Fruit fly (Drosophila melanogaster) whole organism, embryonic: ENCODE measurements around the gene CG6055.

ENCODE experiments used
- ATbp ChIP-seq: fragments of 200-800 bp; sonication (Bioruptor generic); optimal IDR thresholded peaks from 2 replicates; lab custom pipeline; 2017; ENCODE audit warnings: missing biosample characterization, mild to moderate bottlenecking, missing genetic modification characterization, missing genetic modification reagents
- C15 ChIP-seq: fragments of 200-800 bp; sonication (Bioruptor generic); IDR thresholded peaks from 3 replicates; pipeline ENCODE4 v1.3.6; 2022; ENCODE audit warnings: missing biosample characterization, missing genetic modification characterization
- CG10274 ChIP-seq: fragments of 200-800 bp; sonication (Bioruptor generic); optimal IDR thresholded peaks from 3 replicates; lab custom pipeline; 2017; ENCODE audit warnings: missing biosample characterization, mild to moderate bottlenecking, missing genetic modification characterization
- CG10431 ChIP-seq: fragments of 200-800 bp; sonication (Bioruptor generic); optimal IDR thresholded peaks from 3 replicates; lab custom pipeline; 2018; ENCODE audit warnings: missing biosample characterization, mild to moderate bottlenecking, missing genetic modification characterization
- CG11504 ChIP-seq: fragments of 200-800 bp; sonication (Bioruptor generic); optimal IDR thresholded peaks from 3 replicates; lab custom pipeline; 2019; ENCODE audit warnings: missing biosample characterization, mild to moderate bottlenecking, missing genetic modification characterization, moderate library complexity
- CG14014 ChIP-seq: fragments of 200-800 bp; sonication (Bioruptor generic); IDR thresholded peaks from 2 replicates; pipeline ENCODE4 v1.3.6; 2022; ENCODE audit warnings: missing biosample characterization, missing genetic modification characterization
- CG14710 ChIP-seq: fragments of 200-800 bp; sonication (Bioruptor generic); optimal IDR thresholded peaks from 3 replicates; lab custom pipeline; 2019; ENCODE audit warnings: missing biosample characterization, mild to moderate bottlenecking, missing genetic modification characterization, moderate library complexity
- CG14965 ChIP-seq: fragments of 200-800 bp; sonication (Bioruptor generic); optimal IDR thresholded peaks from 2 replicates; lab custom pipeline; 2016; ENCODE audit warnings: missing biosample characterization, missing genetic modification characterization, borderline replicate concordance
- CG1529 ChIP-seq: fragments of 200-800 bp; sonication (Bioruptor generic); optimal IDR thresholded peaks from 3 replicates; lab custom pipeline; 2018; ENCODE audit warnings: missing biosample characterization, missing genetic modification characterization
- CG15601 ChIP-seq: fragments of 200-800 bp; sonication (Bioruptor generic); optimal IDR thresholded peaks from 3 replicates; lab custom pipeline; 2019; ENCODE audit warnings: missing biosample characterization, mild to moderate bottlenecking, missing genetic modification characterization, moderate library complexity
- CG18262 ChIP-seq: fragments of 200-800 bp; optimal IDR thresholded peaks from 3 replicates; lab custom pipeline; 2019; ENCODE audit warnings: missing biosample characterization, mild to moderate bottlenecking, missing genetic modification characterization, moderate library complexity
- CG2120 ChIP-seq: fragments of 200-800 bp; sonication (Bioruptor generic); optimal IDR thresholded peaks from 3 replicates; lab custom pipeline; 2016; ENCODE audit warnings: missing biosample characterization, missing genetic modification characterization
- CG2889 ChIP-seq: fragments of 200-800 bp; sonication (Bioruptor generic); IDR thresholded peaks from 3 replicates; pipeline ENCODE4 v1.3.6; 2022; ENCODE audit warnings: missing biosample characterization, missing genetic modification characterization
- CG31388 ChIP-seq: fragments of 200-800 bp; sonication (Bioruptor generic); optimal IDR thresholded peaks from 2 replicates; lab custom pipeline; 2016; ENCODE audit warnings: missing biosample characterization, missing genetic modification characterization
- CG3281 ChIP-seq: fragments of 200-800 bp; sonication (Bioruptor generic); optimal IDR thresholded peaks from 3 replicates; lab custom pipeline; 2017; ENCODE audit warnings: missing biosample characterization, mild to moderate bottlenecking, missing genetic modification characterization
- CG33213 ChIP-seq: fragments of 200-800 bp; sonication (Bioruptor generic); optimal IDR thresholded peaks from 3 replicates; lab custom pipeline; 2016; ENCODE audit warnings: missing biosample characterization, missing genetic modification characterization
- CG4328 ChIP-seq: fragments of 200-800 bp; sonication (Bioruptor generic); optimal IDR thresholded peaks from 3 replicates; lab custom pipeline; 2017; ENCODE audit warnings: missing biosample characterization, missing genetic modification reagents, missing genetic modification characterization
- CG4707 ChIP-seq: fragments of 200-800 bp; sonication (Bioruptor generic); optimal IDR thresholded peaks from 2 replicates; lab custom pipeline; 2018; ENCODE audit warnings: missing biosample characterization, mild to moderate bottlenecking, missing genetic modification characterization, moderate library complexity
- CG7928 ChIP-seq: fragments of 200-800 bp; sonication (Bioruptor generic); optimal IDR thresholded peaks from 2 replicates; lab custom pipeline; 2017; ENCODE audit warnings: missing biosample characterization, mild to moderate bottlenecking, missing genetic modification characterization
- CG8089 ChIP-seq: fragments of 200-800 bp; sonication (Bioruptor generic); optimal IDR thresholded peaks from 3 replicates; lab custom pipeline; 2016; ENCODE audit warnings: missing biosample characterization, missing genetic modification characterization
- CG8924 ChIP-seq: fragments of 200-800 bp; optimal IDR thresholded peaks from 3 replicates; lab custom pipeline; 2019; ENCODE audit warnings: missing biosample characterization, mild to moderate bottlenecking, missing genetic modification characterization, moderate library complexity
- CG9609 ChIP-seq: fragments of 200-800 bp; sonication (Bioruptor generic); optimal IDR thresholded peaks from 3 replicates; lab custom pipeline; 2016; ENCODE audit warnings: missing biosample characterization, missing genetic modification characterization
- Camta ChIP-seq: fragments of 200-800 bp; sonication (Bioruptor generic); optimal IDR thresholded peaks from 2 replicates; lab custom pipeline; 2016; ENCODE audit warnings: missing biosample characterization, missing genetic modification characterization
- CoRest ChIP-seq: fragments of 200-800 bp; sonication (Bioruptor generic); optimal IDR thresholded peaks from 3 replicates; lab custom pipeline; 2018; ENCODE audit warnings: missing biosample characterization, mild to moderate bottlenecking, missing genetic modification characterization, moderate library complexity
- Eip74EF ChIP-seq, 2 experiments: fragments of 200-800 bp in 1 of 2; fragments of >200 bp in 1 of 2; sonication (Bioruptor generic) in 1 of 2; optimal IDR thresholded peaks; 2 replicates each; lab custom pipeline; 2017 to 2019; ENCODE audit warnings: missing biosample characterization in 2 of 2, missing genetic modification characterization in 2 of 2, mild to moderate bottlenecking in 1 of 2, moderate library complexity in 1 of 2
- HHEX ChIP-seq: fragments of 200-800 bp; sonication (Bioruptor generic); optimal IDR thresholded peaks from 3 replicates; lab custom pipeline; 2017; ENCODE audit warnings: missing biosample characterization, mild to moderate bottlenecking, missing genetic modification characterization, missing genetic modification reagents
- Hmr ChIP-seq: fragments of 200-800 bp; sonication (Bioruptor generic); optimal IDR thresholded peaks from 3 replicates; lab custom pipeline; 2017; ENCODE audit warnings: mild to moderate bottlenecking, missing biosample characterization, missing genetic modification reagents, missing genetic modification characterization
- Hr39 ChIP-seq: fragments of >200 bp; optimal IDR thresholded peaks from 2 replicates; lab custom pipeline; 2017
- Max ChIP-seq: fragments of 200-800 bp; sonication (Bioruptor generic); optimal IDR thresholded peaks from 2 replicates; lab custom pipeline; 2016; ENCODE audit warnings: missing biosample characterization, mild to moderate bottlenecking, missing genetic modification characterization
- Meics ChIP-seq: fragments of 200-800 bp; sonication (Bioruptor generic); optimal IDR thresholded peaks from 2 replicates; lab custom pipeline; 2017; ENCODE audit warnings: missing biosample characterization, mild to moderate bottlenecking, missing genetic modification characterization
- Sox100B ChIP-seq: fragments of 200-800 bp; sonication (Bioruptor generic); optimal IDR thresholded peaks from 3 replicates; lab custom pipeline; 2018; ENCODE audit warnings: missing biosample characterization, mild to moderate bottlenecking, missing genetic modification characterization
- bab2 ChIP-seq: fragments of 200-800 bp; sonication (Bioruptor generic); optimal IDR thresholded peaks from 2 replicates; lab custom pipeline; 2016; ENCODE audit warnings: missing biosample characterization, missing genetic modification characterization
- btn ChIP-seq: fragments of 200-800 bp; sonication (Bioruptor generic); optimal IDR thresholded peaks from 2 replicates; lab custom pipeline; 2016; ENCODE audit warnings: missing biosample characterization, missing genetic modification characterization
- caup ChIP-seq: fragments of 200-800 bp; sonication (Bioruptor generic); optimal IDR thresholded peaks from 3 replicates; lab custom pipeline; 2017; ENCODE audit warnings: missing biosample characterization, mild to moderate bottlenecking, missing genetic modification characterization, moderate library complexity; ENCODE audit not compliant: severe bottlenecking
- dmrt99B ChIP-seq: fragments of 200-800 bp; sonication (Bioruptor generic); optimal IDR thresholded peaks from 2 replicates; lab custom pipeline; 2018; ENCODE audit warnings: missing biosample characterization, mild to moderate bottlenecking, missing genetic modification characterization, moderate library complexity
- ewg ChIP-seq: fragments of 200-800 bp; sonication (Bioruptor generic); optimal IDR thresholded peaks from 3 replicates; lab custom pipeline; 2017; ENCODE audit warnings: mild to moderate bottlenecking, missing biosample characterization, missing genetic modification reagents, missing genetic modification characterization
- fd96Cb ChIP-seq: fragments of 200-800 bp; sonication (Bioruptor generic); optimal IDR thresholded peaks from 2 replicates; lab custom pipeline; 2018; ENCODE audit warnings: missing biosample characterization, mild to moderate bottlenecking, missing genetic modification characterization, moderate library complexity
- fru ChIP-seq: fragments of >200 bp; optimal IDR thresholded peaks from 2 replicates; lab custom pipeline; 2017
- gem ChIP-seq: fragments of 200-800 bp; sonication (Bioruptor generic); optimal IDR thresholded peaks from 2 replicates; lab custom pipeline; 2019; ENCODE audit warnings: missing biosample characterization, mild to moderate bottlenecking, missing genetic modification characterization, moderate library complexity
- gsb ChIP-seq: fragments of 200-800 bp; sonication (Bioruptor generic); IDR thresholded peaks from 2 replicates; pipeline ENCODE4 v1.3.6; 2022; ENCODE audit warnings: missing biosample characterization, missing genetic modification characterization
- ind ChIP-seq: fragments of 200-800 bp; sonication (Bioruptor generic); optimal IDR thresholded peaks from 3 replicates; lab custom pipeline; 2016; ENCODE audit warnings: missing biosample characterization, missing genetic modification characterization
- lola ChIP-seq, 3 experiments: fragments of >200 bp in 2 of 3; fragments of 200-800 bp in 1 of 3; sonication (Bioruptor generic) in 1 of 3; optimal IDR thresholded peaks; 2 replicates each; lab custom pipeline; 2017 to 2019; ENCODE audit warnings: missing biosample characterization in 3 of 3, missing genetic modification characterization in 3 of 3, mild to moderate bottlenecking in 1 of 3, moderate library complexity in 1 of 3
- luna ChIP-seq: fragments of 200-800 bp; sonication (Bioruptor generic); optimal IDR thresholded peaks from 2 replicates; lab custom pipeline; 2016; ENCODE audit warnings: missing biosample characterization, missing genetic modification characterization
- pho ChIP-seq: fragments of 200-800 bp; sonication (Bioruptor generic); optimal IDR thresholded peaks from 2 replicates; lab custom pipeline; 2016; ENCODE audit warnings: missing biosample characterization, missing genetic modification characterization
- phol ChIP-seq: fragments of 200-800 bp; sonication (Bioruptor generic); optimal IDR thresholded peaks from 3 replicates; lab custom pipeline; 2018; ENCODE audit warnings: missing biosample characterization, mild to moderate bottlenecking, missing genetic modification characterization, moderate library complexity
- schlank ChIP-seq: fragments of 200-800 bp; sonication (Bioruptor generic); optimal IDR thresholded peaks from 2 replicates; lab custom pipeline; 2018; ENCODE audit warnings: missing biosample characterization, mild to moderate bottlenecking, missing genetic modification characterization
- sens ChIP-seq: fragments of 200-800 bp; sonication (Bioruptor generic); peaks from one replicate; lab custom pipeline; 2016; ENCODE audit warnings: missing biosample characterization, missing genetic modification characterization
- sug ChIP-seq: fragments of 200-800 bp; optimal IDR thresholded peaks from 2 replicates; lab custom pipeline; 2019; ENCODE audit warnings: missing biosample characterization, mild to moderate bottlenecking, missing genetic modification characterization, moderate library complexity
- tgo ChIP-seq: fragments of 200-800 bp; sonication (Bioruptor generic); IDR thresholded peaks from 3 replicates; pipeline ENCODE4 v1.3.6; 2022; ENCODE audit warnings: missing biosample characterization, missing genetic modification characterization
- ttk ChIP-seq: fragments of 200-800 bp; sonication (Bioruptor generic); IDR thresholded peaks from 2 replicates; pipeline ENCODE4 v2.1.2; 2022; ENCODE audit warnings: missing biosample characterization, missing genetic modification characterization
- wek ChIP-seq: fragments of 200-800 bp; sonication (Bioruptor generic); optimal IDR thresholded peaks from 3 replicates; lab custom pipeline; 2018; ENCODE audit warnings: missing biosample characterization, mild to moderate bottlenecking, missing genetic modification characterization, moderate library complexity

CG6055 gene

DNA sequence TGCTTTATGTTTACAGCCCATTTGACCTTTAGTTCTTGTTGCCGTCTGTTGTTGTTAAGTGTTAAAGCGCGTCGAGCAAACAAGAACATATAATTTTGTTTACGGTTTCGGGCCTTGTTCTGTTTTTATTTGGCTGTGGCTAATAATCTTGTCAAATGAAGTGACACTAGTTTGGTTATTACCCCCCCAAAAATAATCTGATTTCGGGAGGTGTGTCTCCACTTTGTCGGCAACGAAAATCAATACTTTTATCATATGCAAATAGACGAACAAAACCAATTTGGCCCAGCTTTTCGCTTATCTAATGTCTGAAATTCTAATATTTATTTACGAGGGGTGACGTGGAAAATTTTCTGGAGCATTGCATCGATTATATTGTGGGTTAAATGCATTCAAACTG lies 52.6 kb downstream of the CG6055 start (continued):
- TF ChIP-seq bab2 (GFP tag; lab: Kevin White, UChicago), result peak; percentile 26
- TF ChIP-seq pho (GFP tag; lab: Kevin White, UChicago), result no peak
- peak; percentile 44 for TF ChIP-seq CG4328 (GFP tag; lab: Kevin White, UChicago)
- no peak for TF ChIP-seq btn (GFP tag; lab: Kevin White, UChicago)
- peak; percentile 0 for TF ChIP-seq CoRest (tag; lab: Kevin White, UChicago)
- TF ChIP-seq CG2120 (GFP tag; lab: Kevin White, UChicago), result no peak
- TF ChIP-seq Sox100B (GFP tag; lab: Kevin White, UChicago), result peak; percentile 61
- peak; percentile 15 for TF ChIP-seq CG4707 (GFP tag; lab: Kevin White, UChicago)
- TF ChIP-seq Eip74EF (GFP tag; optimal IDR thresholded peaks at IDR 0.05; lab: Kevin White, UChicago), result peak in 1 of 2 experiments; percentile 21
- TF ChIP-seq Hr39 (lab: Kevin White, UChicago), result no peak
- TF ChIP-seq ttk, result no peak
- peak; percentile 37 for TF ChIP-seq CG14710 (tag; lab: Kevin White, UChicago)
- peak; percentile 50; the same call in 1 of the 2 replicates for TF ChIP-seq gsb (GFP tag; lab: Robert Waterston, UW)
- no peak for TF ChIP-seq fru
- no peak for TF ChIP-seq CG33213 (GFP tag; lab: Kevin White, UChicago)
- TF ChIP-seq tgo (GFP tag; lab: Robert Waterston, UW), result 0 out of 3 replicates have a peak, but pooled peaks have one; percentile 17
- no peak for TF ChIP-seq C15
- peak; percentile 33 for TF ChIP-seq schlank (tag; lab: Kevin White, UChicago)
- no peak for TF ChIP-seq CG9609 (GFP tag; lab: Kevin White, UChicago)
- no peak for TF ChIP-seq ind (GFP tag; lab: Kevin White, UChicago)
- TF ChIP-seq CG2889 (GFP tag; lab: Robert Waterston, UW), result no peak
- TF ChIP-seq phol, result no peak
- TF ChIP-seq Camta (GFP tag; lab: Kevin White, UChicago), result peak; percentile 17
- TF ChIP-seq CG1529, result no peak
- TF ChIP-seq dmrt99B (tag; lab: Kevin White, UChicago), result peak; percentile 22
- peak; percentile 37 for TF ChIP-seq CG3281 (GFP tag; lab: Kevin White, UChicago)
- TF ChIP-seq CG18262, result peak; percentile 32
- TF ChIP-seq CG10431 (GFP tag; lab: Kevin White, UChicago), result no peak
- TF ChIP-seq fd96Cb, result peak; percentile 20
- TF ChIP-seq ATbp (GFP tag; lab: Kevin White, UChicago), result peak; percentile 67
- peak; percentile 68 for TF ChIP-seq caup (GFP tag; lab: Kevin White, UChicago)
- peak; percentile 56 for TF ChIP-seq gem
- TF ChIP-seq HHEX (GFP tag; lab: Kevin White, UChicago), result peak; percentile 37
- TF ChIP-seq Max (GFP tag; lab: Kevin White, UChicago), result no peak
- no peak for TF ChIP-seq CG10274 (GFP tag; lab: Kevin White, UChicago)
- TF ChIP-seq luna, result no peak
- TF ChIP-seq sug (tag; lab: Kevin White, UChicago), result peak; percentile 38
- TF ChIP-seq sens (GFP tag; lab: Kevin White, UChicago), result peak; percentile 85
- peak; percentile 53 for TF ChIP-seq wek (GFP tag; lab: Kevin White, UChicago)
- peak; percentile 27 for TF ChIP-seq CG8924 (tag; lab: Kevin White, UChicago)
- peak; percentile 39 for TF ChIP-seq Hmr
- peak; percentile 48 for TF ChIP-seq Meics (GFP tag; lab: Kevin White, UChicago)
- TF ChIP-seq CG8089 (GFP tag; lab: Kevin White, UChicago), result peak; percentile 33
- TF ChIP-seq CG14965 (GFP tag; lab: Kevin White, UChicago), result no peak
- TF ChIP-seq CG11504 (tag; lab: Kevin White, UChicago), result peak; percentile 33
- TF ChIP-seq CG31388 (GFP tag; lab: Kevin White, UChicago), result no peak
- TF ChIP-seq CG7928 (GFP tag; lab: Kevin White, UChicago), result no peak
- peak in 1 of 3 experiments; percentile 47 for TF ChIP-seq lola (GFP tag; optimal IDR thresholded peaks at IDR 0.05; lab: Kevin White, UChicago)
- peak; percentile 65; the same call in 1 of the 2 replicates for TF ChIP-seq CG14014 (GFP tag; lab: Robert Waterston, UW)
- no peak for TF ChIP-seq ewg (GFP tag; lab: Kevin White, UChicago)
- TF ChIP-seq CG15601 (tag; lab: Kevin White, UChicago), result peak; percentile 65
